Fruit fly (Drosophila melanogaster): ENCODE results near the gene Jon25Biii.
A peak's percentile ranks its signal among the peaks of the same experiment; 100 is the strongest.

Jon25Biii gene

DNA sequence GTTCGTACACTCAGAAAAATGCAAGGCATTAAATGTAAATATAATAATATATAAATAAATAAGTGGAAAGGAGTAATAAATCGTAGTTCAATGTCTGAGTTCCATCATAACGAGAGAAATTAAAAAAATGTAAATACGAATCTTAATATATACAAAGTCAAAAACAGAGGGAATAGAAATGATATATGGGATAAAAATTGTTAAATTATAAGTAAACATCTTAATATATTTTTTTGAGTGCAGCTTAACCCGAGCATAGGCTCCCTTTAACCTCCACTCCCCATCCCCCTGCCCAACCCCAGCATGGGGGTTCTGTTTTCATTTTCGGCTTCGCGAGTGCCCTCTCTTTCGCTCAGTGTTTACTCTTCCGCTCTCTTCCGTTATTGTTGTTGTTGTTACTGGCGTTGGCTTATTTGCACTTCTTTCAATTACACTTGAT is 34.8 kb downstream of the Jon25Biii start (continued):
- no peak for TF ChIP-seq CG10431 (GFP tag; optimal IDR thresholded peaks at IDR 0.05)
- TF ChIP-seq CG13894 (tag; optimal IDR thresholded peaks at IDR 0.05), result no peak
- TF ChIP-seq CG13775 (GFP tag; optimal IDR thresholded peaks at IDR 0.05), result no peak
- no peak for TF ChIP-seq CG6654 (GFP tag; optimal IDR thresholded peaks at IDR 0.05)
- no peak for TF ChIP-seq hth (optimal IDR thresholded peaks at IDR 0.05)
- TF ChIP-seq wor (GFP tag; IDR thresholded peaks at IDR 0.05), result peak; percentile 33; the same call in 1 of the 2 replicates
- peak; percentile 41 for TF ChIP-seq CG7839 (tag; optimal IDR thresholded peaks at IDR 0.05)
- TF ChIP-seq CG33213 (GFP tag; optimal IDR thresholded peaks at IDR 0.05), result peak; percentile 8
- TF ChIP-seq CG30403 (GFP tag; optimal IDR thresholded peaks at IDR 0.05), result no peak
- TF ChIP-seq ham (GFP tag; IDR thresholded peaks at IDR 0.05), result no peak
- no peak for TF ChIP-seq ftz-f1 (GFP tag; optimal IDR thresholded peaks at IDR 0.05)
- TF ChIP-seq kni (GFP tag; optimal IDR thresholded peaks at IDR 0.05), result no peak
- TF ChIP-seq lola (GFP tag; optimal IDR thresholded peaks at IDR 0.05), result peak in 1 of 3 experiments; percentile 37
- TF ChIP-seq onecut (GFP tag; IDR thresholded peaks at IDR 0.05), result 0 out of 2 replicates have a peak, but pooled peaks have one; percentile 16
- no peak for TF ChIP-seq Atf3 (GFP tag; optimal IDR thresholded peaks at IDR 0.05)
- peak; percentile 51 for TF ChIP-seq nmo (GFP tag; optimal IDR thresholded peaks at IDR 0.05)
- no peak for TF ChIP-seq CHES-1-like (GFP tag; optimal IDR thresholded peaks at IDR 0.05)
- no peak for TF ChIP-seq CG12299 (tag; optimal IDR thresholded peaks at IDR 0.05)
- no peak for TF ChIP-seq CG12942 (GFP tag; optimal IDR thresholded peaks at IDR 0.05)
- TF ChIP-seq CoRest (tag; optimal IDR thresholded peaks at IDR 0.05), result peak; percentile 22
- no peak for TF ChIP-seq Elba2 (GFP tag; optimal IDR thresholded peaks at IDR 0.05)
- TF ChIP-seq CG14667 (GFP tag; IDR thresholded peaks at IDR 0.05), result no peak
- no peak for TF ChIP-seq maf-S (GFP tag; optimal IDR thresholded peaks at IDR 0.05)
- peak; percentile 22; the same call in 1 of the 2 replicates for TF ChIP-seq Drgx (GFP tag; IDR thresholded peaks at IDR 0.05)
- TF ChIP-seq CG4404 (GFP tag; IDR thresholded peaks at IDR 0.05), result no peak
- TF ChIP-seq CG34376 (GFP tag; optimal IDR thresholded peaks at IDR 0.05), result no peak
- no peak for TF ChIP-seq Side (GFP tag; optimal IDR thresholded peaks at IDR 0.05)
- TF ChIP-seq pum (GFP tag; optimal IDR thresholded peaks at IDR 0.05), result no peak
- no peak for TF ChIP-seq CG17385 (GFP tag; optimal IDR thresholded peaks at IDR 0.05)
- TF ChIP-seq her (GFP tag; optimal IDR thresholded peaks at IDR 0.05), result no peak
- TF ChIP-seq CG2129 (GFP tag; IDR thresholded peaks at IDR 0.05; ENCODE audit: partially characterized antibody), result no peak
- peak; percentile 44 for TF ChIP-seq Asciz (GFP tag; optimal IDR thresholded peaks at IDR 0.05)
- TF ChIP-seq row (GFP tag; IDR thresholded peaks at IDR 0.05), result peak; percentile 35; the same call in 1 of the 3 replicates
- no peak for TF ChIP-seq ERR (GFP tag; optimal IDR thresholded peaks at IDR 0.05)
- no peak for TF ChIP-seq CG11085 (GFP tag; IDR thresholded peaks at IDR 0.05)
- no peak for TF ChIP-seq btn (GFP tag; optimal IDR thresholded peaks at IDR 0.05)
- no peak for TF ChIP-seq CG15479 (GFP tag; optimal IDR thresholded peaks at IDR 0.05)
- TF ChIP-seq chif (GFP tag; optimal IDR thresholded peaks at IDR 0.05), result no peak
- TF ChIP-seq ato (GFP tag; IDR thresholded peaks at IDR 0.05; ENCODE audit: partially characterized antibody), result no peak
- no peak for TF ChIP-seq bbx (GFP tag; IDR thresholded peaks at IDR 0.05; ENCODE audit: partially characterized antibody)
- TF ChIP-seq CG8290 (GFP tag; optimal IDR thresholded peaks at IDR 0.05), result no peak
- no peak for TF ChIP-seq CG8290 (tag; optimal IDR thresholded peaks at IDR 0.05)
- TF ChIP-seq inv (GFP tag; IDR thresholded peaks at IDR 0.05; ENCODE audit: partially characterized antibody), result no peak
- TF ChIP-seq zf30C (GFP tag; optimal IDR thresholded peaks at IDR 0.05), result no peak
- TF ChIP-seq esg (GFP tag; conservative IDR thresholded peaks at IDR 0.05), result no peak
- TF ChIP-seq mam (GFP tag; optimal IDR thresholded peaks at IDR 0.05), result no peak
- peak; percentile 7 for TF ChIP-seq CG8359 (GFP tag; optimal IDR thresholded peaks at IDR 0.05; ENCODE audit: borderline replicate concordance)
- no peak for TF ChIP-seq Ada2b (GFP tag; IDR thresholded peaks at IDR 0.05)
- no peak for TF ChIP-seq kah (GFP tag; optimal IDR thresholded peaks at IDR 0.05)
- TF ChIP-seq Oaz (GFP tag; IDR thresholded peaks at IDR 0.05), result no peak
- peak in 1 of 2 experiments; percentile 90 for TF ChIP-seq Hr78 (GFP tag; optimal IDR thresholded peaks at IDR 0.05)
